Worm (Caenorhabditis elegans): Measurements from ENCODE around the gene dyf-18.
A peak's percentile ranks its signal among the peaks of the same experiment; 100 is the strongest.

dyf-18 gene

ce11 chrIV:11821591-11822361 lies 20.8 kb upstream of the dyf-18 start, which contains the start of the genes par-5 and M117.3 (continued):
- TF ChIP-seq Y53G8AR.9 (GFP tag; conservative IDR thresholded peaks at IDR 0.05), result 0 out of 2 replicates have a peak, but pooled peaks have one; percentile 63
- TF ChIP-seq ceh-79 (tag; optimal IDR thresholded peaks at IDR 0.05), result no peak
- TF ChIP-seq lir-1 (GFP tag; conservative IDR thresholded peaks at IDR 0.05), result peak; percentile 51; the same call in 1 of the 2 replicates
- no peak for TF ChIP-seq B0261.1 (tag; optimal IDR thresholded peaks at IDR 0.05)
- TF ChIP-seq B0336.3 (GFP tag; IDR thresholded peaks at IDR 0.05), result peak; percentile 74; the same call in 1 of the 2 replicates
- no peak for TF ChIP-seq lsl-1 (GFP tag; optimal IDR thresholded peaks at IDR 0.05)
- no peak for TF ChIP-seq ama-1 (optimal IDR thresholded peaks at IDR 0.05)
- TF ChIP-seq ama-1 (GFP tag; optimal IDR thresholded peaks at IDR 0.05), result no peak
- peak; percentile 90 for TF ChIP-seq nfyb-1 (GFP tag; IDR thresholded peaks at IDR 0.05)
- TF ChIP-seq T07F8.4 (tag; optimal IDR thresholded peaks at IDR 0.05), result peak; percentile 73
- TF ChIP-seq snpc-3.4 (tag; optimal IDR thresholded peaks at IDR 0.05), result no peak
- no peak for TF ChIP-seq ceh-58 (GFP tag; IDR thresholded peaks at IDR 0.05)
- TF ChIP-seq unc-130 (GFP tag; optimal IDR thresholded peaks at IDR 0.05), result no peak
- TF ChIP-seq F10E7.11 (tag; optimal IDR thresholded peaks at IDR 0.05), result no peak
- TF ChIP-seq dpff-1 (tag; optimal IDR thresholded peaks at IDR 0.05), result no peak
- peak; percentile 64 for TF ChIP-seq madf-10 (tag; optimal IDR thresholded peaks at IDR 0.05)
- no peak for TF ChIP-seq F55B11.4 (tag; optimal IDR thresholded peaks at IDR 0.05; ENCODE audit: borderline replicate concordance, insufficient read depth)
- TF ChIP-seq die-1 (tag; optimal IDR thresholded peaks at IDR 0.05), result peak; percentile 14
- TF ChIP-seq repo-1 (tag; optimal IDR thresholded peaks at IDR 0.05), result no peak
- TF ChIP-seq pbrm-1 (GFP tag; IDR thresholded peaks at IDR 0.05), result peak; percentile 67; the same call in 1 of the 2 replicates
- TF ChIP-seq ztf-28 (GFP tag; IDR thresholded peaks at IDR 0.05), result no peak
- TF ChIP-seq lag-1 (GFP tag; IDR thresholded peaks at IDR 0.05), result no peak
- TF ChIP-seq rec-8 (tag; optimal IDR thresholded peaks at IDR 0.05), result no peak
- no peak for TF ChIP-seq xnd-1 (tag; optimal IDR thresholded peaks at IDR 0.05)
- no peak for TF ChIP-seq tbx-9 (tag; optimal IDR thresholded peaks at IDR 0.05; ENCODE audit: borderline replicate concordance)
- peak; percentile 65 for TF ChIP-seq tbp1 (GFP tag; optimal IDR thresholded peaks at IDR 0.05)
- TF ChIP-seq aptf-3 (GFP tag; IDR thresholded peaks at IDR 0.05), result no peak
- TF ChIP-seq snpc-1.3 (tag; optimal IDR thresholded peaks at IDR 0.05; ENCODE audit: insufficient read depth), result no peak
- TF ChIP-seq nhr-120 (GFP tag; IDR thresholded peaks at IDR 0.05), result no peak
- TF ChIP-seq C17E4.6 (GFP tag; IDR thresholded peaks at IDR 0.05), result peak; percentile 45; the same call in 1 of the 2 replicates
- TF ChIP-seq fkh-3 (tag; optimal IDR thresholded peaks at IDR 0.05), result no peak
- TF ChIP-seq egrh-3 (GFP tag; IDR thresholded peaks at IDR 0.05), result no peak
- 0 out of 2 replicates have a peak, but pooled peaks have one; percentile 8 for TF ChIP-seq attf-3 (GFP tag; conservative IDR thresholded peaks at IDR 0.05)
- no peak for TF ChIP-seq F37B4.10 (GFP tag; IDR thresholded peaks at IDR 0.05)
- peak; percentile 75 for TF ChIP-seq cebp-1 (GFP tag; IDR thresholded peaks at IDR 0.05)
- TF ChIP-seq cebp-1 (tag; optimal IDR thresholded peaks at IDR 0.05), result peak; percentile 89
- 0 out of 2 replicates have a peak, but pooled peaks have one; percentile 22 for TF ChIP-seq egl-18 (GFP tag; IDR thresholded peaks at IDR 0.05)
- TF ChIP-seq snpc-4 (GFP tag; optimal IDR thresholded peaks at IDR 0.05), result no peak
- peak in 3 of 4 experiments; percentile 5 to 18 (median 15) for TF ChIP-seq snpc-4 (tag; optimal IDR thresholded peaks at IDR 0.05)
- peak; percentile 55 for TF ChIP-seq ztf-18 (tag; optimal IDR thresholded peaks at IDR 0.05)
- peak; percentile 76 for TF ChIP-seq hsf-1 (GFP tag; IDR thresholded peaks at IDR 0.05)
- no peak; the same call in 1 of the 2 replicates for TF ChIP-seq madf-3 (GFP tag; IDR thresholded peaks at IDR 0.05)
- no peak for TF ChIP-seq ceh-40 (GFP tag; IDR thresholded peaks at IDR 0.05)
- TF ChIP-seq unc-62 (GFP tag; optimal IDR thresholded peaks at IDR 0.05), result no peak
- TF ChIP-seq atf-7 (tag; optimal IDR thresholded peaks at IDR 0.05), result peak; percentile 69
- peak; percentile 16 for TF ChIP-seq ztf-22 (GFP tag; optimal IDR thresholded peaks at IDR 0.05)
- no peak for TF ChIP-seq akir-1 (GFP tag; optimal IDR thresholded peaks at IDR 0.05)
- peak; percentile 43 for TF ChIP-seq mxl-1 (tag; optimal IDR thresholded peaks at IDR 0.05)
